Worm (Caenorhabditis elegans) whole organism, L1 larva: ENCODE measurements around the gene F13B12.3.

ENCODE experiments used
- fkh-10 ChIP-seq: sonication (generic microtip); optimal IDR thresholded peaks from 2 replicates; lab custom pipeline; 2017; ENCODE audit warnings: missing biosample characterization, missing genetic modification reagents, missing genetic modification characterization
- fkh-4 ChIP-seq: sonication (generic microtip); optimal IDR thresholded peaks from 2 replicates; lab custom pipeline; 2016; ENCODE audit warnings: missing compliant biosample characterization, missing genetic modification characterization, borderline replicate concordance
- lin-15B ChIP-seq: fragments of 150-350 bp; sonication (generic microtip); optimal IDR thresholded peaks from 3 replicates; lab custom pipeline; 2014; ENCODE audit warnings: missing biosample characterization, missing genetic modification characterization
- lir-3 ChIP-seq: sonication (generic microtip); optimal IDR thresholded peaks from 2 replicates; lab custom pipeline; 2016; ENCODE audit warnings: mild to moderate bottlenecking, missing genetic modification characterization, moderate library complexity, missing compliant biosample characterization; ENCODE audit not compliant: poor library complexity
- mdl-1 ChIP-seq, 2 experiments: fragments of 150-350 bp; optimal IDR thresholded peaks; 2 replicates each; lab custom pipeline; 2014 to 2017; ENCODE audit warnings: missing biosample characterization in 2 of 2, missing genetic modification characterization in 2 of 2, inconsistent platforms in 1 of 2
- nhr-11 ChIP-seq: fragments of 150-350 bp; optimal IDR thresholded peaks from 2 replicates; lab custom pipeline; 2014; ENCODE audit warnings: missing biosample characterization, missing genetic modification characterization
- snpc-4 ChIP-seq: fragments of 150-350 bp; optimal IDR thresholded peaks from 2 replicates; lab custom pipeline; 2014; ENCODE audit warnings: missing biosample characterization, missing genetic modification characterization
- sptf-1 ChIP-seq: fragments of 150-350 bp; optimal IDR thresholded peaks from 2 replicates; lab custom pipeline; 2014; ENCODE audit warnings: missing biosample characterization, missing genetic modification characterization
- unc-62 ChIP-seq: fragments of 150-350 bp; optimal IDR thresholded peaks from 2 replicates; lab custom pipeline; 2014; ENCODE audit warnings: missing biosample characterization, missing genetic modification reagents, missing genetic modification characterization
- zag-1 ChIP-seq: fragments of 150-350 bp; optimal IDR thresholded peaks from 2 replicates; lab custom pipeline; 2014; ENCODE audit warnings: missing biosample characterization, missing genetic modification characterization
- ztf-11 ChIP-seq, 2 experiments: sonication (generic microtip); optimal IDR thresholded peaks; 2 replicates each; lab custom pipeline; 2016 to 2017; ENCODE audit warnings: missing genetic modification characterization in 2 of 2, missing biosample characterization in 1 of 2, missing compliant biosample characterization in 1 of 2

ce11 chrIV:10482585-10482984, 43.7 kb downstream of the F13B12.3 start:
- TF ChIP-seq mdl-1 (tag; optimal IDR thresholded peaks at IDR 0.05; lab: Kevin White, UChicago) (no peak), fkh-10 (GFP tag; lab: Kevin White, UChicago) (no peak), sptf-1 (tag; lab: Kevin White, UChicago) (no peak), fkh-4 (no peak), nhr-11 (tag; lab: Kevin White, UChicago) (no peak), zag-1 (no peak), lin-15B (tag; lab: Kevin White, UChicago) (no peak), snpc-4 (tag; lab: Kevin White, UChicago) (no peak), unc-62 (no peak), lir-3 (tag; lab: Kevin White, UChicago) (no peak), ztf-11 (tag; optimal IDR thresholded peaks at IDR 0.05; lab: Kevin White, UChicago) (no peak)
